Fruit fly (Drosophila melanogaster): ENCODE results near the gene ari-1.

DNA sequence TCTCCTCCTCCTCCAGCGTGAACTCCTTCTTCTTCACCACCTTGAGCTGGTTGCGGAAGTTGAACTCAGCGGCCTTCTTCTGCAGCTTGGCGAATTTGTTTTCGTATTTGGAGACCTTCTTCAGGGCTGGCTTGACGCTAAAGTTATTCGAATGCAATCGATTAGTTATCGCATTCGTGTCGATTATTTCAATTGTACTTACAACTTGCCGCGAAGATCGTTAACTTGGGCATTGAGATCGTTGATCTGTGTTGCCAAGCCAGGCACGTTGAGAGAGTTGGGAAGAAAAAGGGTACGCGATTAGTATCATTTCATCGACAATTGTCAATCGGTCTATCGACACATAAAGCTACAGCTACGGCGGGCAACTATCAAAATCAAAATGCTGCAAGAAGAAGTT, 30.9 kb downstream of the ari-1 start:
- TF ChIP-seq Crg-1 (GFP tag; optimal IDR thresholded peaks at IDR 0.05) (no peak), cic (GFP tag; optimal IDR thresholded peaks at IDR 0.05) (no peak), CG5204 (GFP tag; optimal IDR thresholded peaks at IDR 0.05) (no peak), Clk (GFP tag; optimal IDR thresholded peaks at IDR 0.05) (no peak), bab1 (GFP tag; optimal IDR thresholded peaks at IDR 0.05) (no peak), CG7045 (GFP tag; optimal IDR thresholded peaks at IDR 0.05) (no peak), CG1620 (GFP tag; optimal IDR thresholded peaks at IDR 0.05) (no peak), kay (GFP tag; ENCODE audit: borderline replicate concordance) (no peak), cnc (optimal IDR thresholded peaks at IDR 0.05) (no peak), pad (GFP tag; optimal IDR thresholded peaks at IDR 0.05) (no peak), CG14711 (tag; optimal IDR thresholded peaks at IDR 0.05) (no peak), Hr96 (GFP tag; optimal IDR thresholded peaks at IDR 0.05) (no peak)
